Worm (Caenorhabditis elegans) whole organism, L2 larva: ENCODE data around the gene Y54G2A.41.
"Not testable (repeated sequence)": the region's sequence is repeated elsewhere in the genome, so short reads cannot be mapped to it uniquely, and the experiment has no call there.

Source experiments
- C34F6.9 ChIP-seq: fragments of 150-350 bp; optimal IDR thresholded peaks from 2 replicates; lab custom pipeline; 2014; ENCODE audit warnings: missing biosample characterization, missing genetic modification characterization
- R02D3.7 ChIP-seq: fragments of 150-350 bp; optimal IDR thresholded peaks from 2 replicates; lab custom pipeline; 2014; ENCODE audit warnings: missing biosample characterization, missing genetic modification characterization
- ZK546.5 ChIP-seq: sonication (generic microtip); optimal IDR thresholded peaks from 2 replicates; lab custom pipeline; 2017; ENCODE audit warnings: missing biosample characterization, missing genetic modification characterization
- alr-1 ChIP-seq: fragments of 150-350 bp; optimal IDR thresholded peaks from 2 replicates; lab custom pipeline; 2014; ENCODE audit warnings: missing biosample characterization, missing genetic modification characterization
- aly-2 ChIP-seq: fragments of 150-350 bp; optimal IDR thresholded peaks from 2 replicates; lab custom pipeline; 2014; ENCODE audit warnings: missing biosample characterization, missing genetic modification characterization
- ama-1 ChIP-seq: fragments of 150-350 bp; optimal IDR thresholded peaks from 2 replicates; lab custom pipeline; 2018; ENCODE audit warnings: inconsistent platforms
- blmp-1 ChIP-seq: sonication (generic microtip); optimal IDR thresholded peaks from 2 replicates; lab custom pipeline; 2017; ENCODE audit warnings: missing genetic modification characterization, mild to moderate bottlenecking, missing compliant biosample characterization, antibody characterized with exemption, moderate library complexity; ENCODE audit not compliant: insufficient read depth
- ceh-16 ChIP-seq: fragments of 150-350 bp; optimal IDR thresholded peaks from 2 replicates; lab custom pipeline; 2014; ENCODE audit warnings: missing biosample characterization, missing genetic modification characterization
- ceh-82 ChIP-seq: fragments of 150-350 bp; optimal IDR thresholded peaks from 2 replicates; lab custom pipeline; 2014; ENCODE audit warnings: missing biosample characterization, missing genetic modification characterization
- crh-2 ChIP-seq: sonication (generic microtip); optimal IDR thresholded peaks from 2 replicates; lab custom pipeline; 2017; ENCODE audit warnings: missing biosample characterization, missing genetic modification characterization
- dmd-4 ChIP-seq: sonication (generic microtip); optimal IDR thresholded peaks from 2 replicates; lab custom pipeline; 2017; ENCODE audit warnings: missing biosample characterization, missing genetic modification characterization
- egl-27 ChIP-seq: sonication (generic microtip); optimal IDR thresholded peaks from 3 replicates; lab custom pipeline; 2017; ENCODE audit warnings: missing biosample characterization, missing genetic modification reagents, missing genetic modification characterization
- elt-1 ChIP-seq: fragments of 150-350 bp; optimal IDR thresholded peaks from 2 replicates; lab custom pipeline; 2014; ENCODE audit warnings: missing biosample characterization, missing genetic modification characterization
- elt-3 ChIP-seq: sonication (generic microtip); optimal IDR thresholded peaks from 2 replicates; lab custom pipeline; 2017; ENCODE audit warnings: missing biosample characterization, missing genetic modification characterization
- fos-1 ChIP-seq: fragments of 150-350 bp; optimal IDR thresholded peaks from 2 replicates; lab custom pipeline; 2014; ENCODE audit warnings: missing biosample characterization, missing genetic modification characterization
- gmeb-1 ChIP-seq: fragments of 150-350 bp; optimal IDR thresholded peaks from 2 replicates; lab custom pipeline; 2014; ENCODE audit warnings: missing biosample characterization, missing genetic modification characterization
- lin-13 ChIP-seq: fragments of 150-350 bp; optimal IDR thresholded peaks from 2 replicates; lab custom pipeline; 2014; ENCODE audit warnings: missing biosample characterization, missing genetic modification reagents, missing genetic modification characterization
- lin-39 ChIP-seq: fragments of 150-350 bp; optimal IDR thresholded peaks from 2 replicates; lab custom pipeline; 2014; ENCODE audit warnings: missing biosample characterization, missing genetic modification reagents, missing genetic modification characterization
- mbf-1 ChIP-seq: sonication (generic microtip); optimal IDR thresholded peaks from 2 replicates; lab custom pipeline; 2017; ENCODE audit warnings: missing biosample characterization, missing genetic modification characterization
- mdl-1 ChIP-seq, 2 experiments: fragments of 150-350 bp in 1 of 2; sonication (generic microtip) in 1 of 2; optimal IDR thresholded peaks; 2 replicates each; lab custom pipeline; 2017; ENCODE audit warnings: missing biosample characterization in 2 of 2, missing genetic modification characterization in 2 of 2
- nhr-11 ChIP-seq: fragments of 150-350 bp; optimal IDR thresholded peaks from 2 replicates; lab custom pipeline; 2014; ENCODE audit warnings: missing biosample characterization, missing genetic modification characterization
- nhr-12 ChIP-seq: fragments of 150-350 bp; optimal IDR thresholded peaks from 2 replicates; lab custom pipeline; 2014; ENCODE audit warnings: missing biosample characterization, missing genetic modification characterization
- nhr-129 ChIP-seq: fragments of 150-350 bp; optimal IDR thresholded peaks from 2 replicates; lab custom pipeline; 2014; ENCODE audit warnings: missing biosample characterization, missing genetic modification characterization
- nhr-21 ChIP-seq: fragments of 150-350 bp; optimal IDR thresholded peaks from 2 replicates; lab custom pipeline; 2014; ENCODE audit warnings: missing biosample characterization, missing genetic modification characterization
- nhr-23 ChIP-seq: fragments of 150-350 bp; optimal IDR thresholded peaks from 2 replicates; lab custom pipeline; 2014; ENCODE audit warnings: missing biosample characterization, missing genetic modification reagents, missing genetic modification characterization
- nhr-237 ChIP-seq: fragments of 150-350 bp; optimal IDR thresholded peaks from 2 replicates; lab custom pipeline; 2014; ENCODE audit warnings: missing biosample characterization, missing genetic modification characterization
- nhr-25 ChIP-seq: fragments of 150-350 bp; sonication (generic microtip); optimal IDR thresholded peaks from 3 replicates; lab custom pipeline; 2014; ENCODE audit warnings: missing biosample characterization, missing genetic modification characterization
- nhr-6 ChIP-seq: fragments of 150-350 bp; optimal IDR thresholded peaks from 2 replicates; lab custom pipeline; 2014; ENCODE audit warnings: missing biosample characterization, missing genetic modification characterization
- nhr-77 ChIP-seq: fragments of 150-350 bp; optimal IDR thresholded peaks from 2 replicates; lab custom pipeline; 2014; ENCODE audit warnings: missing biosample characterization, missing genetic modification characterization
- peb-1 ChIP-seq: fragments of 150-350 bp; optimal IDR thresholded peaks from 2 replicates; lab custom pipeline; 2014; ENCODE audit warnings: missing biosample characterization, missing genetic modification characterization
- sem-4 ChIP-seq: fragments of 150-350 bp; optimal IDR thresholded peaks from 2 replicates; lab custom pipeline; 2014; ENCODE audit warnings: missing biosample characterization, missing genetic modification reagents, missing genetic modification characterization
- skn-1 ChIP-seq: sonication (generic microtip); optimal IDR thresholded peaks from 2 replicates; lab custom pipeline; 2017; ENCODE audit warnings: missing biosample characterization, missing genetic modification characterization
- sma-3 ChIP-seq: sonication (generic microtip); optimal IDR thresholded peaks from 2 replicates; lab custom pipeline; 2016; ENCODE audit warnings: missing genetic modification reagents, missing genetic modification characterization, missing compliant biosample characterization
- sma-9 ChIP-seq, 2 experiments: fragments of 150-350 bp in 1 of 2; sonication (generic microtip) in 1 of 2; optimal IDR thresholded peaks; 2 replicates each; lab custom pipeline; 2014 to 2016; ENCODE audit warnings: missing genetic modification characterization in 2 of 2, mild to moderate bottlenecking in 1 of 2, missing biosample characterization in 1 of 2, missing compliant biosample characterization in 1 of 2, missing genetic modification reagents in 1 of 2, moderate library complexity in 1 of 2
- snpc-4 ChIP-seq: fragments of 150-350 bp; optimal IDR thresholded peaks from 2 replicates; lab custom pipeline; 2014; ENCODE audit warnings: missing biosample characterization, missing genetic modification characterization
- unc-55 ChIP-seq: fragments of 150-350 bp; sonication (generic microtip); optimal IDR thresholded peaks from 3 replicates; lab custom pipeline; 2014; ENCODE audit warnings: missing biosample characterization, missing genetic modification reagents, missing genetic modification characterization
- unc-62 ChIP-seq: fragments of 150-350 bp; optimal IDR thresholded peaks from 2 replicates; lab custom pipeline; 2014; ENCODE audit warnings: missing biosample characterization, missing genetic modification reagents, missing genetic modification characterization
- zag-1 ChIP-seq: fragments of 150-350 bp; optimal IDR thresholded peaks from 2 replicates; lab custom pipeline; 2014; ENCODE audit warnings: missing biosample characterization, missing genetic modification characterization
- ztf-1 ChIP-seq: fragments of 200-800 bp; sonication (Bioruptor generic); conservative IDR thresholded peaks from 2 replicates; pipeline ENCODE4 v1.3.6; 2022; ENCODE audit warnings: missing genetic modification characterization, missing compliant biosample characterization
- ztf-11 ChIP-seq: sonication (generic microtip); optimal IDR thresholded peaks from 2 replicates; lab custom pipeline; 2017; ENCODE audit warnings: missing biosample characterization, missing genetic modification characterization
- ztf-4 ChIP-seq: fragments of 150-350 bp; optimal IDR thresholded peaks from 2 replicates; lab custom pipeline; 2014; ENCODE audit warnings: missing biosample characterization, missing genetic modification characterization

Gene Y54G2A.41

ce11 chrIV:2711122-2711669 lies 40.5 kb upstream of the Y54G2A.41 start (continued):
- no peak for TF ChIP-seq aly-2
- TF ChIP-seq nhr-237 (tag; lab: Kevin White, UChicago), result no peak
- TF ChIP-seq elt-1 (tag; lab: Kevin White, UChicago), result no peak
- no peak for TF ChIP-seq sem-4 (tag; lab: Kevin White, UChicago)
- TF ChIP-seq nhr-77, result no peak
- no peak for TF ChIP-seq mbf-1 (tag; lab: Kevin White, UChicago)
- TF ChIP-seq egl-27 (tag; lab: Kevin White, UChicago), result no peak
- peak; percentile 94 for TF ChIP-seq skn-1 (tag; lab: Kevin White, UChicago)
- TF ChIP-seq elt-3, result no peak
- peak; percentile 23 for TF ChIP-seq lin-13
- TF ChIP-seq snpc-4 (tag; lab: Kevin White, UChicago), result no peak
- no peak for TF ChIP-seq ztf-4 (tag; lab: Kevin White, UChicago)
- TF ChIP-seq alr-1 (tag; lab: Kevin White, UChicago), result no peak
- TF ChIP-seq nhr-21 (tag; lab: Kevin White, UChicago), result no peak
- no peak for TF ChIP-seq nhr-129 (tag; lab: Kevin White, UChicago)
- TF ChIP-seq C34F6.9 (tag; lab: Kevin White, UChicago), result peak; percentile 10
- no peak for TF ChIP-seq blmp-1
- TF ChIP-seq nhr-6, result no peak
- TF ChIP-seq sma-3 (GFP tag; lab: Kevin White, UChicago), result peak; percentile 12

ce11 chrIV:2712935-2713334 lies 38.7 kb upstream of the Y54G2A.41 start, which contains the start of gene Y94H6A.12:
TSS of gene Y94H6A.12 (minus strand) at chrIV:2713035.
- TF ChIP-seq elt-1 (tag; lab: Kevin White, UChicago) (no peak), ceh-16 (tag; lab: Kevin White, UChicago) (no peak), ztf-1 (GFP tag; lab: Robert Waterston, UW) (no peak), mdl-1 (tag; optimal IDR thresholded peaks at IDR 0.05; lab: Kevin White, UChicago) (no peak), zag-1 (tag; lab: Kevin White, UChicago) (no peak)

- TF ChIP-seq ama-1 (lab: Kevin White, UChicago); mdl-1 (tag; optimal IDR thresholded peaks at IDR 0.05; lab: Kevin White, UChicago); elt-1 (tag; lab: Kevin White, UChicago): not testable (repeated sequence)
These were observed 35.2 kb upstream of the Y54G2A.41 start, which contains the start of gene Y94H6A.7 for ce11 chrIV:2716474-2716873. TSS of gene Y94H6A.7 (minus strand) at chrIV:2716574.

DNA sequence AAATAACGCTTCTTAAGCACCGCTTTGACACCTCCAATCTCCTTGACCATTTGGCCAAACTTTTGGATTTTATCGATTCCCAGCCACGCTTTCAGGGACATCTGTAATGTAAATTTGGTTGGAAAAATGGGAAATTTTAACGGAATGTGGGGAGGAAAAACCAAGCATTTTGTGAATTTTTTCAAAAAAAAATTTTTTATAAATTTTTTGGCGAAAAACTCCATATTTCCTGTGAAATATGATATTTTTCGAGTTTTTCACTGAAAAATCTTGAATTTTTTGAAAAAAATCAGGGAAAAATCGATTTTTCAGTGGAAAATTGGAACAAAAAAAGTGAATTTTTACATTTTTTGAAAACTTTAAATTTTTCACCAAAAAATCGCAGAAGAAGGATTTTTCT lies 31.9 kb upstream of the Y54G2A.41 start, which contains the start of gene ndua-12:
Gene ndua-12 (minus strand): TSS at position 101 of the 400 bp plus-strand sequence.
- not testable (repeated sequence) for TF ChIP-seq ama-1 (lab: Kevin White, UChicago); ztf-4 (tag; lab: Kevin White, UChicago); gmeb-1 (tag; lab: Kevin White, UChicago)

- TF ChIP-seq ztf-1 (GFP tag; lab: Robert Waterston, UW) (no peak), ztf-11 (tag; lab: Kevin White, UChicago) (no peak), blmp-1 (no peak), nhr-237 (tag; lab: Kevin White, UChicago) (no peak), unc-55 (peak; percentile 85), ztf-4 (tag; lab: Kevin White, UChicago) (no peak), egl-27 (tag; lab: Kevin White, UChicago) (no peak), aly-2 (no peak), snpc-4 (tag; lab: Kevin White, UChicago) (peak; percentile 12), nhr-25 (tag; lab: Kevin White, UChicago) (peak; percentile 74), gmeb-1 (tag; lab: Kevin White, UChicago) (peak; percentile 87), nhr-77 (no peak), R02D3.7 (tag; lab: Kevin White, UChicago) (no peak), zag-1 (tag; lab: Kevin White, UChicago) (peak; percentile 9), nhr-21 (tag; lab: Kevin White, UChicago) (peak; percentile 44), dmd-4 (tag; lab: Kevin White, UChicago) (no peak), alr-1 (tag; lab: Kevin White, UChicago) (no peak), fos-1 (tag; lab: Kevin White, UChicago) (peak; percentile 31), peb-1 (tag; lab: Kevin White, UChicago) (no peak), mdl-1 (tag; optimal IDR thresholded peaks at IDR 0.05; lab: Kevin White, UChicago) (peak in 1 of 2 experiments; percentile 25), ZK546.5 (no peak), ceh-16 (tag; lab: Kevin White, UChicago) (peak; percentile 22), ama-1 (lab: Kevin White, UChicago) (no peak), nhr-11 (tag; lab: Kevin White, UChicago) (no peak), unc-62 (no peak), elt-1 (tag; lab: Kevin White, UChicago) (no peak), nhr-23 (no peak), sma-9 (GFP tag; optimal IDR thresholded peaks at IDR 0.05; lab: Kevin White, UChicago) (no peak), sma-9 (tag; optimal IDR thresholded peaks at IDR 0.05; lab: Kevin White, UChicago) (no peak), lin-13 (peak; percentile 88), lin-39 (tag; lab: Kevin White, UChicago) (no peak), nhr-12 (tag; lab: Kevin White, UChicago) (no peak), ceh-82 (tag; lab: Kevin White, UChicago) (peak; percentile 10), nhr-6 (no peak), crh-2 (peak; percentile 59), C34F6.9 (tag; lab: Kevin White, UChicago) (peak; percentile 79)
These were observed 25.9 kb upstream of the Y54G2A.41 start, which contains the start of gene ubxn-2 for ce11 chrIV:2725784-2726183. TSS of gene ubxn-2 (minus strand) at chrIV:2725819.
